Worm (Caenorhabditis elegans): ENCODE data around the gene nlp-27.
A peak's percentile ranks its signal among the peaks of the same experiment; 100 is the strongest.

nlp-27 gene

ce11 chrV:3989070-3989469 is at the start of gene nlp-27:
Gene nlp-27, plus strand, starts transcription at chrV:3989378.
- TF ChIP-seq aly-2 (tag; optimal IDR thresholded peaks at IDR 0.05) (no peak), nhr-23 (tag; optimal IDR thresholded peaks at IDR 0.05) (peak; percentile 23)

- TF ChIP-seq nhr-67 (tag; optimal IDR thresholded peaks at IDR 0.05) (no peak), R02D3.7 (tag; optimal IDR thresholded peaks at IDR 0.05) (no peak), pha-4 (tag; optimal IDR thresholded peaks at IDR 0.05) (no peak), fkh-2 (tag; optimal IDR thresholded peaks at IDR 0.05) (no peak), ceh-28 (tag; optimal IDR thresholded peaks at IDR 0.05) (no peak), nhr-12 (tag; optimal IDR thresholded peaks at IDR 0.05) (no peak), ceh-9 (tag; optimal IDR thresholded peaks at IDR 0.05) (no peak), jun-1 (tag; optimal IDR thresholded peaks at IDR 0.05) (no peak), mml-1 (tag; optimal IDR thresholded peaks at IDR 0.05) (no peak), ZK546.5 (tag; optimal IDR thresholded peaks at IDR 0.05) (no peak), skn-1 (tag; optimal IDR thresholded peaks at IDR 0.05) (no peak), eor-1 (tag; optimal IDR thresholded peaks at IDR 0.05) (no peak), nhr-28 (tag; optimal IDR thresholded peaks at IDR 0.05) (no peak)
These were observed 47.3 kb upstream of the nlp-27 start, which contains the start of gene cyp-35B2 for ce11 chrV:3941860-3942259. Gene cyp-35B2, plus strand, starts transcription at chrV:3942160.

ce11 chrV:3943364-3943763 is 45.8 kb upstream of the nlp-27 start:
- TF ChIP-seq fkh-2 (tag; optimal IDR thresholded peaks at IDR 0.05) (no peak), ztf-4 (tag; optimal IDR thresholded peaks at IDR 0.05) (no peak), nhr-28 (tag; optimal IDR thresholded peaks at IDR 0.05) (no peak), nhr-77 (tag; optimal IDR thresholded peaks at IDR 0.05) (no peak), nfya-1 (tag; optimal IDR thresholded peaks at IDR 0.05; ENCODE audit: insufficient read depth) (no peak), unc-62 (GFP tag; optimal IDR thresholded peaks at IDR 0.05) (no peak), hmg-11 (tag; optimal IDR thresholded peaks at IDR 0.05) (no peak), ceh-28 (tag; optimal IDR thresholded peaks at IDR 0.05) (no peak), mdl-1 (tag; optimal IDR thresholded peaks at IDR 0.05) (no peak), pha-4 (tag; optimal IDR thresholded peaks at IDR 0.05) (no peak), lin-39 (tag; optimal IDR thresholded peaks at IDR 0.05) (no peak), skn-1 (tag; optimal IDR thresholded peaks at IDR 0.05) (no peak), egl-5 (tag; optimal IDR thresholded peaks at IDR 0.05) (no peak), elt-3 (tag; optimal IDR thresholded peaks at IDR 0.05) (no peak), ztf-11 (tag; optimal IDR thresholded peaks at IDR 0.05) (no peak), zag-1 (tag; optimal IDR thresholded peaks at IDR 0.05) (no peak)

ce11 chrV:3945053-3945452 is 44.1 kb upstream of the nlp-27 start, which contains the start of gene cyp-35B3:
Gene cyp-35B3, plus strand, starts transcription at chrV:3945353.
- TF ChIP-seq R02D3.7 (tag; optimal IDR thresholded peaks at IDR 0.05) = no peak
- no peak for TF ChIP-seq elt-2 (tag; optimal IDR thresholded peaks at IDR 0.05)
- TF ChIP-seq eor-1 (tag; optimal IDR thresholded peaks at IDR 0.05) = no peak
- TF ChIP-seq unc-39 (tag; optimal IDR thresholded peaks at IDR 0.05) = no peak
- TF ChIP-seq lin-39 (tag; optimal IDR thresholded peaks at IDR 0.05) = no peak
- no peak for TF ChIP-seq nhr-77 (tag; optimal IDR thresholded peaks at IDR 0.05)
- no peak for TF ChIP-seq hmg-11 (tag; optimal IDR thresholded peaks at IDR 0.05)
- TF ChIP-seq ceh-28 (tag; optimal IDR thresholded peaks at IDR 0.05) = no peak
- TF ChIP-seq ztf-11 (tag; optimal IDR thresholded peaks at IDR 0.05) = no peak
- TF ChIP-seq ceh-9 (tag; optimal IDR thresholded peaks at IDR 0.05) = no peak
- TF ChIP-seq aly-2 (tag; optimal IDR thresholded peaks at IDR 0.05) = no peak
- TF ChIP-seq ceh-16 (tag; optimal IDR thresholded peaks at IDR 0.05) = no peak

ce11 chrV:3949723-3950122 is 39.5 kb upstream of the nlp-27 start, which contains the start of gene dach-1:
Gene dach-1, plus strand, starts transcription at chrV:3950023.
- no peak for TF ChIP-seq lin-15B (tag; optimal IDR thresholded peaks at IDR 0.05)
- TF ChIP-seq ceh-28 (tag; optimal IDR thresholded peaks at IDR 0.05) = no peak
- TF ChIP-seq elt-1 (tag; optimal IDR thresholded peaks at IDR 0.05) = no peak
- TF ChIP-seq nhr-43 (tag; optimal IDR thresholded peaks at IDR 0.05; ENCODE audit: poor library complexity, severe bottlenecking) = no peak
- no peak for TF ChIP-seq fos-1 (tag; optimal IDR thresholded peaks at IDR 0.05)
- no peak for TF ChIP-seq mml-1 (tag; optimal IDR thresholded peaks at IDR 0.05)
- TF ChIP-seq egl-27 (tag; optimal IDR thresholded peaks at IDR 0.05) = no peak
- no peak for TF ChIP-seq ZK546.5 (tag; optimal IDR thresholded peaks at IDR 0.05)
- no peak for TF ChIP-seq mdl-1 (tag; optimal IDR thresholded peaks at IDR 0.05)
- TF ChIP-seq nhr-77 (tag; optimal IDR thresholded peaks at IDR 0.05) = no peak
- TF ChIP-seq fkh-2 (tag; optimal IDR thresholded peaks at IDR 0.05) = no peak
- no peak for TF ChIP-seq jun-1 (tag; optimal IDR thresholded peaks at IDR 0.05)
- TF ChIP-seq elt-3 (tag; optimal IDR thresholded peaks at IDR 0.05) = no peak
- TF ChIP-seq ama-1 (optimal IDR thresholded peaks at IDR 0.05) = no peak
- no peak for TF ChIP-seq nhr-28 (tag; optimal IDR thresholded peaks at IDR 0.05)
- TF ChIP-seq pha-4 (tag; optimal IDR thresholded peaks at IDR 0.05) = no peak

All from whole organism, L3 larva.